Fruit fly (Drosophila melanogaster): ENCODE measurements around the gene CG45065.

DNA sequence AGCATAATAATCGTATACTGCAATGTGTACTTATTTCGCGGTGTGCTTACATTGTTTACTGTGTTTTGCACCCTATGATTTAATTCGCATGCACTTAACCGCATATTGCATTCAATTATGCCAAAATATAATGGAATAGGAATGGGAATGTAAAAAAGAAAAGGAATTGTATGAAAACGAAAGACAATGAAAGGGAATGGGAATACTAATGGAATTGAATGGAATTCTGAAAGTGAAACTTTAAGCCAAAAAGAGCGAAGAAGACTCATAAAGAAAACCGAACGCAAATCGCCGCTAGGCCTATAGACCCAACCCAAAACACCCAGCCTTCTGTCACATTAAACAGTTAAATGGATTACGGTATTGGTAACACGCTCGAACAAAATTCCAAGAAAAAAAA, 11.5 kb upstream of the CG45065 start:
- TF ChIP-seq Sin3A (optimal IDR thresholded peaks at IDR 0.05) (no peak), h (optimal IDR thresholded peaks at IDR 0.05) (no peak), psq (optimal IDR thresholded peaks at IDR 0.05) (no peak), insv (optimal IDR thresholded peaks at IDR 0.05) (no peak), Myc (optimal IDR thresholded peaks at IDR 0.05) (no peak), ttk (optimal IDR thresholded peaks at IDR 0.05) (no peak)

All from Kc167 (cell line).